Worm (Caenorhabditis elegans) whole organism, mixed stage, embryonic: ENCODE measurements around the gene ttr-25.

Source experiments
- M03D4.4 ChIP-seq: sonication (generic microtip); optimal IDR thresholded peaks from 2 replicates; lab custom pipeline; 2017; ENCODE audit warnings: mild to moderate bottlenecking, missing genetic modification characterization, missing compliant biosample characterization
- blmp-1 ChIP-seq: fragments of 150-350 bp; optimal IDR thresholded peaks from 2 replicates; lab custom pipeline; 2014; ENCODE audit warnings: missing biosample characterization, missing genetic modification characterization
- ceh-39 ChIP-seq: fragments of 150-350 bp; optimal IDR thresholded peaks from 2 replicates; lab custom pipeline; 2014; ENCODE audit warnings: missing biosample characterization, missing genetic modification characterization
- ceh-43 ChIP-seq: fragments of 200-800 bp; sonication (Bioruptor generic); optimal IDR thresholded peaks from 2 replicates; lab custom pipeline; 2018; ENCODE audit warnings: mild to moderate bottlenecking, missing genetic modification characterization, moderate library complexity, missing compliant biosample characterization
- ceh-83 ChIP-seq: fragments of 200-800 bp; sonication (Bioruptor generic); optimal IDR thresholded peaks from 2 replicates; lab custom pipeline; 2018; ENCODE audit warnings: mild to moderate bottlenecking, missing genetic modification characterization, missing compliant biosample characterization
- ces-1 ChIP-seq: fragments of 150-350 bp; optimal IDR thresholded peaks from 2 replicates; lab custom pipeline; 2014; ENCODE audit warnings: missing biosample characterization, missing genetic modification reagents, missing genetic modification characterization
- cnd-1 ChIP-seq: fragments of 200-800 bp; sonication (Bioruptor generic); optimal IDR thresholded peaks from 2 replicates; lab custom pipeline; 2018; ENCODE audit warnings: mild to moderate bottlenecking, missing genetic modification characterization, missing compliant biosample characterization
- drap-1 ChIP-seq: fragments of 200-800 bp; sonication (Bioruptor generic); optimal IDR thresholded peaks from 3 replicates; lab custom pipeline; 2018; ENCODE audit warnings: mild to moderate bottlenecking, missing genetic modification characterization, missing compliant biosample characterization
- elt-1 ChIP-seq: sonication (generic microtip); optimal IDR thresholded peaks from 2 replicates; lab custom pipeline; 2017; ENCODE audit warnings: missing genetic modification characterization, mild to moderate bottlenecking, missing compliant biosample characterization, antibody characterized with exemption, moderate library complexity, borderline replicate concordance; ENCODE audit not compliant: insufficient read depth
- flh-1 ChIP-seq: fragments of 200-800 bp; sonication (Bioruptor generic); optimal IDR thresholded peaks from 2 replicates; lab custom pipeline; 2018; ENCODE audit warnings: mild to moderate bottlenecking, missing genetic modification characterization, moderate library complexity, missing compliant biosample characterization
- ham-2 ChIP-seq: fragments of 200-800 bp; sonication (Bioruptor generic); optimal IDR thresholded peaks from 2 replicates; lab custom pipeline; 2018; ENCODE audit warnings: mild to moderate bottlenecking, missing genetic modification characterization, missing compliant biosample characterization
- hlh-1 ChIP-seq: fragments of 150-350 bp; optimal IDR thresholded peaks from 2 replicates; lab custom pipeline; 2014; ENCODE audit warnings: missing biosample characterization, missing genetic modification reagents, missing genetic modification characterization
- lin-13 ChIP-seq: fragments of 150-350 bp; optimal IDR thresholded peaks from 2 replicates; lab custom pipeline; 2014; ENCODE audit warnings: missing biosample characterization, missing genetic modification characterization
- lin-32 ChIP-seq: fragments of 200-800 bp; sonication (Bioruptor generic); optimal IDR thresholded peaks from 2 replicates; lab custom pipeline; 2018; ENCODE audit warnings: mild to moderate bottlenecking, missing genetic modification characterization, missing compliant biosample characterization
- lsy-2 ChIP-seq: fragments of 150-350 bp; optimal IDR thresholded peaks from 2 replicates; lab custom pipeline; 2014; ENCODE audit warnings: missing biosample characterization, missing genetic modification characterization
- mab-5 ChIP-seq: fragments of 150-350 bp; optimal IDR thresholded peaks from 2 replicates; lab custom pipeline; 2014; ENCODE audit warnings: missing biosample characterization, missing genetic modification characterization
- mep-1 ChIP-seq: fragments of 150-350 bp; optimal IDR thresholded peaks from 2 replicates; lab custom pipeline; 2017; ENCODE audit warnings: missing biosample characterization, missing genetic modification reagents, missing genetic modification characterization, inconsistent platforms
- mls-2 ChIP-seq: sonication (generic microtip); optimal IDR thresholded peaks from 2 replicates; lab custom pipeline; 2016; ENCODE audit warnings: mild to moderate bottlenecking, missing genetic modification characterization, moderate library complexity, missing compliant biosample characterization
- nhr-12 ChIP-seq: fragments of 150-350 bp; optimal IDR thresholded peaks from 2 replicates; lab custom pipeline; 2014; ENCODE audit warnings: missing biosample characterization, missing genetic modification characterization
- nhr-2 ChIP-seq: fragments of 150-350 bp; optimal IDR thresholded peaks from 2 replicates; lab custom pipeline; 2014; ENCODE audit warnings: missing biosample characterization, missing genetic modification characterization
- nhr-237 ChIP-seq: fragments of 150-350 bp; optimal IDR thresholded peaks from 2 replicates; lab custom pipeline; 2014; ENCODE audit warnings: missing biosample characterization, missing genetic modification characterization
- nhr-28 ChIP-seq: fragments of 150-350 bp; optimal IDR thresholded peaks from 2 replicates; lab custom pipeline; 2014; ENCODE audit warnings: missing biosample characterization, missing genetic modification characterization
- nhr-76 ChIP-seq: sonication (generic microtip); optimal IDR thresholded peaks from 2 replicates; lab custom pipeline; 2017; ENCODE audit warnings: missing biosample characterization, missing genetic modification characterization
- pha-4 ChIP-seq: fragments of 150-350 bp; optimal IDR thresholded peaks from 2 replicates; lab custom pipeline; 2018; ENCODE audit warnings: missing biosample characterization, missing genetic modification reagents, missing genetic modification characterization
- sem-2 ChIP-seq: fragments of 200-800 bp; sonication (Bioruptor generic); optimal IDR thresholded peaks from 2 replicates; lab custom pipeline; 2018; ENCODE audit warnings: mild to moderate bottlenecking, missing genetic modification characterization, missing compliant biosample characterization
- snpc-4 ChIP-seq: fragments of 150-350 bp; optimal IDR thresholded peaks from 2 replicates; lab custom pipeline; 2014; ENCODE audit warnings: missing biosample characterization, missing genetic modification characterization
- sptf-1 ChIP-seq: sonication (generic microtip); optimal IDR thresholded peaks from 2 replicates; lab custom pipeline; 2017; ENCODE audit warnings: mild to moderate bottlenecking, missing genetic modification characterization, moderate library complexity, missing compliant biosample characterization
- tbx-8 ChIP-seq: fragments of 200-800 bp; sonication (Bioruptor generic); optimal IDR thresholded peaks from 2 replicates; lab custom pipeline; 2018; ENCODE audit warnings: mild to moderate bottlenecking, missing genetic modification characterization, moderate library complexity, missing compliant biosample characterization
- unc-120 ChIP-seq: sonication (generic microtip); optimal IDR thresholded peaks from 2 replicates; lab custom pipeline; 2017; ENCODE audit warnings: missing genetic modification characterization, missing compliant biosample characterization; ENCODE audit not compliant: poor library complexity, severe bottlenecking
- unc-39 ChIP-seq: fragments of 150-350 bp; optimal IDR thresholded peaks from 2 replicates; lab custom pipeline; 2014; ENCODE audit warnings: missing biosample characterization, missing genetic modification characterization
- unc-62 ChIP-seq: fragments of 150-350 bp; optimal IDR thresholded peaks from 2 replicates; lab custom pipeline; 2014; ENCODE audit warnings: missing biosample characterization, missing genetic modification reagents, missing genetic modification characterization
- zip-8 ChIP-seq: fragments of 150-350 bp; optimal IDR thresholded peaks from 2 replicates; lab custom pipeline; 2014; ENCODE audit warnings: missing biosample characterization, missing genetic modification characterization
- ztf-11 ChIP-seq: fragments of 150-350 bp; optimal IDR thresholded peaks from 2 replicates; lab custom pipeline; 2014; ENCODE audit warnings: missing biosample characterization, missing genetic modification characterization

The ttr-25 gene

DNA sequence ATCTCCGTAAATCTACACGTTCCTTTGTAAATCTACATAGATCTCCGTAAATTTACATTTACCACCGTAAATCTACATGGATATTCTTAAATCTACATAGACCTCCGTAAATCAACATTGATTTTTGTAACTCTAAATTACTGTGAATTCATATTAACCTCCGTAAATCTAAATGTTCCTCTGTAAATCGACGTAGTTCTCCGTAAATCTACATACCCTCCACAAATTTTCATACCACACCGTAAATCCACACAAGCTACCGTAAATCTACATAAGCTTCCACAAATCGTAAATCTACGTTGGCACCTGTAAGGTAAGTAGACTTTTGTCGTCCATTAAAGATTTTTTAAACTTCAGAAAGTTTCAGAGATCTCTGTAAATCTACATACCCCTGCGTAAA lies 28.6 kb downstream of the ttr-25 start:
- TF ChIP-seq lsy-2 (tag; lab: Kevin White, UChicago): no peak
- no peak for TF ChIP-seq M03D4.4 (tag; lab: Kevin White, UChicago)
- TF ChIP-seq sem-2 (GFP tag; lab: Kevin White, UChicago): no peak
- TF ChIP-seq snpc-4 (tag; lab: Kevin White, UChicago): no peak
- TF ChIP-seq ham-2: no peak
- no peak for TF ChIP-seq pha-4 (tag; lab: Kevin White, UChicago)
- TF ChIP-seq ceh-83 (GFP tag; lab: Kevin White, UChicago): no peak
- no peak for TF ChIP-seq nhr-12 (tag; lab: Kevin White, UChicago)
- TF ChIP-seq, all 35 proteins: peak for 0

- TF ChIP-seq drap-1 (GFP tag; lab: Kevin White, UChicago) (no peak), M03D4.4 (tag; lab: Kevin White, UChicago) (no peak), zip-8 (tag; lab: Kevin White, UChicago) (peak; percentile 73)
Measured at ce11 chrV:18586954-18587353, 30.4 kb downstream of the ttr-25 start.

DNA sequence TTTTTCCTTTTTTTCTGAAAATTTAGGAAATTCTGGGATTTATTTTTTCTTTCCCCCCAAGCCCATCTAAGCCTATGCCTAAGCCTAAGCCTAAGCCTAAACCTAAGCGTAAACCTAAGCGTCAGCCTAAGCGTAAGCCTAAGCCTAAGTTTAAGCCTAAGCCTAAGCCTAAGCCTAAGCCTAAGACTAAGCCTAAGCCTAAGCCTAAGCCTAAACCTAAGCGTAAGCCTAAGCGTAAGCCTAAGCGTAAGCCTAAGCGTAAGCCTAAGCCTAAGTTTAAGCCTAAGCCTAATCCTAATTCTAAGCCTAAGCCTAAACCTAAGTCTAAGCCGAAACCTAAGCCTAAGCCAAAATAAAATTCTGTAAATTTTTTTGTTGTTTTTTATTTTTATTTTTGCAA lies 31.4 kb downstream of the ttr-25 start:
- no peak for TF ChIP-seq mls-2 (tag; lab: Kevin White, UChicago)
- TF ChIP-seq nhr-2: no peak
- no peak for TF ChIP-seq blmp-1 (tag; lab: Kevin White, UChicago)
- TF ChIP-seq snpc-4 (tag; lab: Kevin White, UChicago): no peak
- TF ChIP-seq elt-1 (tag; lab: Kevin White, UChicago): no peak
- no peak for TF ChIP-seq lin-32 (GFP tag; lab: Kevin White, UChicago)
- no peak for TF ChIP-seq pha-4 (tag; lab: Kevin White, UChicago)
- no peak for TF ChIP-seq nhr-76 (tag; lab: Kevin White, UChicago)
- no peak for TF ChIP-seq zip-8 (tag; lab: Kevin White, UChicago)
- no peak for TF ChIP-seq cnd-1 (tag; lab: Kevin White, UChicago)
- TF ChIP-seq tbx-8: no peak
- no peak for TF ChIP-seq ceh-83 (GFP tag; lab: Kevin White, UChicago)
- no peak for TF ChIP-seq lsy-2 (tag; lab: Kevin White, UChicago)
- TF ChIP-seq ham-2: no peak
- no peak for TF ChIP-seq lin-13 (tag; lab: Kevin White, UChicago)
- TF ChIP-seq ces-1 (GFP tag; lab: Kevin White, UChicago): no peak
- TF ChIP-seq ceh-39 (tag; lab: Kevin White, UChicago): no peak
- TF ChIP-seq nhr-12 (tag; lab: Kevin White, UChicago): no peak
- no peak for TF ChIP-seq nhr-28 (tag; lab: Kevin White, UChicago)

ce11 chrV:18589585-18589984 lies 33.1 kb downstream of the ttr-25 start:
- TF ChIP-seq mep-1 (peak; percentile 37), lin-32 (GFP tag; lab: Kevin White, UChicago) (peak; percentile 24), mls-2 (tag; lab: Kevin White, UChicago) (peak; percentile 64), cnd-1 (tag; lab: Kevin White, UChicago) (peak; percentile 29), hlh-1 (peak; percentile 61), snpc-4 (tag; lab: Kevin White, UChicago) (no peak), blmp-1 (tag; lab: Kevin White, UChicago) (no peak), drap-1 (GFP tag; lab: Kevin White, UChicago) (peak; percentile 53), unc-62 (GFP tag; lab: Kevin White, UChicago) (peak; percentile 52), nhr-2 (peak; percentile 91), ceh-39 (tag; lab: Kevin White, UChicago) (peak; percentile 64), ces-1 (GFP tag; lab: Kevin White, UChicago) (peak; percentile 78), ceh-43 (GFP tag; lab: Kevin White, UChicago) (peak; percentile 53), sptf-1 (tag; lab: Kevin White, UChicago) (peak; percentile 38), ham-2 (peak; percentile 87), zip-8 (tag; lab: Kevin White, UChicago) (no peak), unc-120 (tag; lab: Kevin White, UChicago) (peak; percentile 2), ztf-11 (tag; lab: Kevin White, UChicago) (no peak)

- TF ChIP-seq ztf-11 (tag; lab: Kevin White, UChicago): no peak
- TF ChIP-seq sem-2 (GFP tag; lab: Kevin White, UChicago): no peak
- no peak for TF ChIP-seq nhr-237
- no peak for TF ChIP-seq nhr-2
- TF ChIP-seq unc-39: no peak
- TF ChIP-seq mls-2 (tag; lab: Kevin White, UChicago): no peak
- no peak for TF ChIP-seq flh-1
- TF ChIP-seq zip-8 (tag; lab: Kevin White, UChicago): no peak
- TF ChIP-seq elt-1 (tag; lab: Kevin White, UChicago): no peak
- TF ChIP-seq ceh-39 (tag; lab: Kevin White, UChicago): no peak
- TF ChIP-seq nhr-76 (tag; lab: Kevin White, UChicago): no peak
- no peak for TF ChIP-seq snpc-4 (tag; lab: Kevin White, UChicago)
- TF ChIP-seq lsy-2 (tag; lab: Kevin White, UChicago): no peak
- no peak for TF ChIP-seq mab-5 (tag; lab: Kevin White, UChicago)
- no peak for TF ChIP-seq cnd-1 (tag; lab: Kevin White, UChicago)
- TF ChIP-seq, all 35 proteins: peak for 0
Measured at ce11 chrV:18592448-18592847, 35.9 kb downstream of the ttr-25 start, which contains the start of gene grdn-1. Gene grdn-1 (plus strand): TSS chrV:18592748.
